Fruit fly (Drosophila melanogaster) whole organism, embryonic: Measurements from ENCODE around the gene CG31793.
A peak's percentile ranks its signal among the peaks of the same experiment; 100 is the strongest.

Source experiments
- ATbp ChIP-seq: fragments of 200-800 bp; sonication (Bioruptor generic); optimal IDR thresholded peaks from 2 replicates; lab custom pipeline; 2017; ENCODE audit warnings: missing biosample characterization, mild to moderate bottlenecking, missing genetic modification characterization, missing genetic modification reagents
- Aef1 ChIP-seq: fragments of 200-800 bp; sonication (Bioruptor generic); IDR thresholded peaks from 3 replicates; pipeline ENCODE4 v1.3.6; 2022; ENCODE audit warnings: missing biosample characterization, missing genetic modification characterization
- CG12219 ChIP-seq: fragments of 200-800 bp; sonication (Bioruptor generic); optimal IDR thresholded peaks from 3 replicates; lab custom pipeline; 2018; ENCODE audit warnings: missing biosample characterization, mild to moderate bottlenecking, missing genetic modification characterization
- CG12659 ChIP-seq: fragments of 200-800 bp; sonication (Bioruptor generic); optimal IDR thresholded peaks from 3 replicates; lab custom pipeline; 2017; ENCODE audit warnings: mild to moderate bottlenecking, missing biosample characterization, missing genetic modification reagents, missing genetic modification characterization
- CG12744 ChIP-seq: fragments of 200-800 bp; sonication (Bioruptor generic); optimal IDR thresholded peaks from 2 replicates; lab custom pipeline; 2016; ENCODE audit warnings: missing biosample characterization, missing genetic modification characterization
- CG12769 ChIP-seq: fragments of 200-800 bp; sonication (Bioruptor generic); optimal IDR thresholded peaks from 2 replicates; lab custom pipeline; 2019; ENCODE audit warnings: missing biosample characterization, mild to moderate bottlenecking, missing genetic modification characterization, moderate library complexity
- CG13775 ChIP-seq: fragments of 200-800 bp; sonication (Bioruptor generic); optimal IDR thresholded peaks from 3 replicates; lab custom pipeline; 2017; ENCODE audit warnings: missing biosample characterization, mild to moderate bottlenecking, missing genetic modification characterization
- CG1529 ChIP-seq: fragments of 200-800 bp; sonication (Bioruptor generic); optimal IDR thresholded peaks from 3 replicates; lab custom pipeline; 2018; ENCODE audit warnings: missing biosample characterization, missing genetic modification characterization
- CG1647 ChIP-seq: fragments of 200-800 bp; sonication (Bioruptor generic); optimal IDR thresholded peaks from 3 replicates; lab custom pipeline; 2016; ENCODE audit warnings: missing biosample characterization, missing genetic modification characterization
- CG17361 ChIP-seq: fragments of 200-800 bp; sonication (Bioruptor generic); IDR thresholded peaks from 3 replicates; pipeline ENCODE4 v1.3.6; 2022; ENCODE audit warnings: missing biosample characterization, missing genetic modification characterization
- CG18262 ChIP-seq: fragments of 200-800 bp; optimal IDR thresholded peaks from 3 replicates; lab custom pipeline; 2019; ENCODE audit warnings: missing biosample characterization, mild to moderate bottlenecking, missing genetic modification characterization, moderate library complexity
- CG18619 ChIP-seq: fragments of 200-800 bp; sonication (Bioruptor generic); optimal IDR thresholded peaks from 3 replicates; lab custom pipeline; 2017; ENCODE audit warnings: missing biosample characterization, mild to moderate bottlenecking, missing genetic modification characterization
- CG34422 ChIP-seq: fragments of 200-800 bp; sonication (Bioruptor generic); IDR thresholded peaks from 3 replicates; pipeline ENCODE4 v1.3.6; 2022; ENCODE audit warnings: missing biosample characterization, missing genetic modification characterization
- CG4730 ChIP-seq: fragments of 200-800 bp; sonication (Bioruptor generic); IDR thresholded peaks from 2 replicates; pipeline ENCODE4 v1.3.6; 2022; ENCODE audit warnings: missing biosample characterization, missing genetic modification characterization
- CG4820 ChIP-seq: fragments of 200-800 bp; sonication (Bioruptor generic); optimal IDR thresholded peaks from 3 replicates; lab custom pipeline; 2016; ENCODE audit warnings: missing biosample characterization, missing genetic modification characterization
- CG6175 ChIP-seq: fragments of 200-800 bp; sonication (Bioruptor generic); IDR thresholded peaks from 3 replicates; pipeline ENCODE4 v1.3.6; 2022; ENCODE audit warnings: missing biosample characterization, missing genetic modification characterization
- CG7556 ChIP-seq: fragments of 200-800 bp; sonication (Bioruptor generic); optimal IDR thresholded peaks from 2 replicates; lab custom pipeline; 2017; ENCODE audit warnings: missing biosample characterization, mild to moderate bottlenecking, missing genetic modification characterization
- CG7745 ChIP-seq: fragments of 200-800 bp; sonication (Bioruptor generic); optimal IDR thresholded peaks from 2 replicates; lab custom pipeline; 2018; ENCODE audit warnings: missing biosample characterization, mild to moderate bottlenecking, missing genetic modification characterization, moderate library complexity
- CG9797 ChIP-seq: fragments of 200-800 bp; sonication (Bioruptor generic); optimal IDR thresholded peaks from 3 replicates; lab custom pipeline; 2018; ENCODE audit warnings: missing biosample characterization, mild to moderate bottlenecking, missing genetic modification characterization
- CTCF ChIP-seq: fragments of 200-800 bp; sonication (Bioruptor generic); optimal IDR thresholded peaks from 2 replicates; lab custom pipeline; 2017; ENCODE audit warnings: missing biosample characterization, mild to moderate bottlenecking, missing genetic modification characterization, moderate library complexity
- Dek ChIP-seq: fragments of 200-800 bp; sonication (Bioruptor generic); optimal IDR thresholded peaks from 3 replicates; lab custom pipeline; 2019; ENCODE audit warnings: missing biosample characterization, mild to moderate bottlenecking, missing genetic modification characterization, moderate library complexity
- E2f1 ChIP-seq: fragments of 200-800 bp; sonication (Bioruptor generic); IDR thresholded peaks from 2 replicates; pipeline ENCODE4 v1.3.6; 2022; ENCODE audit warnings: missing biosample characterization, missing genetic modification characterization
- Ets97D ChIP-seq: fragments of 200-800 bp; sonication (Bioruptor generic); optimal IDR thresholded peaks from 3 replicates; lab custom pipeline; 2016; ENCODE audit warnings: missing biosample characterization, missing genetic modification characterization
- H2.0 ChIP-seq: fragments of 200-800 bp; sonication (Bioruptor generic); IDR thresholded peaks from 2 replicates; pipeline ENCODE4 v1.3.6; 2022; ENCODE audit warnings: missing biosample characterization, missing genetic modification characterization
- HLH54F ChIP-seq: fragments of 200-800 bp; sonication (Bioruptor generic); optimal IDR thresholded peaks from 3 replicates; lab custom pipeline; 2016; ENCODE audit warnings: missing biosample characterization, missing genetic modification characterization
- HmgD ChIP-seq: fragments of 200-800 bp; sonication (Bioruptor generic); optimal IDR thresholded peaks from 3 replicates; lab custom pipeline; 2016; ENCODE audit warnings: missing biosample characterization, missing genetic modification characterization
- Hr51 ChIP-seq, 2 experiments: fragments of 200-800 bp; sonication (Bioruptor generic); optimal IDR thresholded peaks; 2 replicates in 1 of 2; 3 replicates in 1 of 2; lab custom pipeline; 2016 to 2018; ENCODE audit warnings: missing biosample characterization in 2 of 2, missing genetic modification characterization in 2 of 2, mild to moderate bottlenecking in 1 of 2, moderate library complexity in 1 of 2
- Hr78 ChIP-seq, 2 experiments: fragments of 200-800 bp in 1 of 2; fragments of >200 bp in 1 of 2; sonication (Bioruptor generic) in 1 of 2; optimal IDR thresholded peaks; 2 replicates each; lab custom pipeline; 2017 to 2019; ENCODE audit warnings: missing biosample characterization in 2 of 2, missing genetic modification characterization in 2 of 2, mild to moderate bottlenecking in 1 of 2, moderate library complexity in 1 of 2
- Lim3 ChIP-seq: fragments of 200-800 bp; sonication (Bioruptor generic); IDR thresholded peaks from 2 replicates; pipeline ENCODE4 v1.3.6; 2022; ENCODE audit warnings: missing biosample characterization, missing genetic modification characterization
- MBD-R2 ChIP-seq: fragments of 200-800 bp; sonication (Bioruptor generic); IDR thresholded peaks from 2 replicates; pipeline ENCODE4 v1.3.6; 2022; ENCODE audit warnings: missing biosample characterization, missing genetic modification characterization
- MESR4 ChIP-seq: fragments of 200-800 bp; sonication (Bioruptor generic); optimal IDR thresholded peaks from 2 replicates; lab custom pipeline; 2018; ENCODE audit warnings: missing biosample characterization, mild to moderate bottlenecking, missing genetic modification characterization, moderate library complexity
- NC2β ChIP-seq: fragments of 200-800 bp; sonication (Bioruptor generic); optimal IDR thresholded peaks from 2 replicates; lab custom pipeline; 2016; ENCODE audit warnings: missing biosample characterization, missing genetic modification characterization
- Nf-YC ChIP-seq: fragments of 200-800 bp; optimal IDR thresholded peaks from 3 replicates; lab custom pipeline; 2019; ENCODE audit warnings: missing biosample characterization, mild to moderate bottlenecking, missing genetic modification characterization, moderate library complexity
- NfI ChIP-seq: fragments of 200-800 bp; sonication (Bioruptor generic); optimal IDR thresholded peaks from 3 replicates; lab custom pipeline; 2018; ENCODE audit warnings: missing biosample characterization, mild to moderate bottlenecking, missing genetic modification characterization, moderate library complexity
- Oaz ChIP-seq: fragments of 200-800 bp; sonication (Bioruptor generic); IDR thresholded peaks from 2 replicates; pipeline ENCODE4 v1.3.6; 2022; ENCODE audit warnings: missing biosample characterization, missing genetic modification characterization
- Spps ChIP-seq: fragments of 200-800 bp; sonication (Bioruptor generic); optimal IDR thresholded peaks from 2 replicates; lab custom pipeline; 2018; ENCODE audit warnings: missing biosample characterization, mild to moderate bottlenecking, missing genetic modification characterization
- Tbp ChIP-seq: fragments of >200 bp; optimal IDR thresholded peaks from 2 replicates; lab custom pipeline; 2018; ENCODE audit warnings: missing biosample characterization, missing genetic modification characterization
- Usf ChIP-seq: fragments of 200-800 bp; sonication (Bioruptor generic); optimal IDR thresholded peaks from 2 replicates; lab custom pipeline; 2017; ENCODE audit warnings: missing genotype, missing biosample characterization, missing genetic modification characterization
- abd-A ChIP-seq: fragments of 200-800 bp; sonication (Bioruptor generic); optimal IDR thresholded peaks from 3 replicates; lab custom pipeline; 2019; ENCODE audit warnings: missing biosample characterization, mild to moderate bottlenecking, missing genetic modification characterization, moderate library complexity
- cad ChIP-seq: fragments of >200 bp; optimal IDR thresholded peaks from 2 replicates; lab custom pipeline; 2017; ENCODE audit warnings: missing biosample characterization, missing genetic modification characterization
- cato ChIP-seq: fragments of 200-800 bp; sonication (Bioruptor generic); optimal IDR thresholded peaks from 2 replicates; lab custom pipeline; 2016; ENCODE audit warnings: missing biosample characterization, missing genetic modification characterization, borderline replicate concordance
- corto ChIP-seq: fragments of 200-800 bp; sonication (Bioruptor generic); optimal IDR thresholded peaks from 2 replicates; lab custom pipeline; 2016; ENCODE audit warnings: missing biosample characterization, mild to moderate bottlenecking, missing genetic modification characterization, moderate library complexity
- dmrt99B ChIP-seq: fragments of 200-800 bp; sonication (Bioruptor generic); optimal IDR thresholded peaks from 2 replicates; lab custom pipeline; 2018; ENCODE audit warnings: missing biosample characterization, mild to moderate bottlenecking, missing genetic modification characterization, moderate library complexity
- dysf ChIP-seq: fragments of 200-800 bp; sonication (Bioruptor generic); IDR thresholded peaks from 3 replicates; pipeline ENCODE4 v1.3.6; 2022; ENCODE audit warnings: missing biosample characterization, missing genetic modification characterization
- emc ChIP-seq: fragments of 200-800 bp; sonication (Bioruptor generic); optimal IDR thresholded peaks from 2 replicates; lab custom pipeline; 2016; ENCODE audit warnings: missing biosample characterization, missing genetic modification characterization
- jing ChIP-seq: fragments of 200-800 bp; sonication (Bioruptor generic); optimal IDR thresholded peaks from 2 replicates; lab custom pipeline; 2018; ENCODE audit warnings: missing biosample characterization, mild to moderate bottlenecking, missing genetic modification characterization
- onecut ChIP-seq: fragments of 200-800 bp; sonication (Bioruptor generic); IDR thresholded peaks from 2 replicates; pipeline ENCODE4 v1.3.6; 2022; ENCODE audit warnings: missing biosample characterization, missing genetic modification characterization
- row ChIP-seq: fragments of 200-800 bp; sonication (Bioruptor generic); IDR thresholded peaks from 3 replicates; pipeline ENCODE4 v1.3.6; 2022; ENCODE audit warnings: missing biosample characterization, missing genetic modification characterization
- sug ChIP-seq: fragments of 200-800 bp; optimal IDR thresholded peaks from 2 replicates; lab custom pipeline; 2019; ENCODE audit warnings: missing biosample characterization, mild to moderate bottlenecking, missing genetic modification characterization, moderate library complexity
- tna ChIP-seq: fragments of 200-800 bp; sonication (Bioruptor generic); IDR thresholded peaks from 2 replicates; pipeline ENCODE4 v1.3.6; 2022; ENCODE audit warnings: missing biosample characterization, missing genetic modification characterization; ENCODE audit not compliant: partially characterized antibody
- yki ChIP-seq: fragments of >200 bp; optimal IDR thresholded peaks from 3 replicates; lab custom pipeline; 2018

Gene CG31793

dm6 chr2L:19036105-19036714, 33.0 kb downstream of the CG31793 start (continued):
- TF ChIP-seq Spps (tag; lab: Kevin White, UChicago) (no peak), MBD-R2 (GFP tag; lab: Robert Waterston, UW) (peak; percentile 15; the same call in 1 of the 2 replicates), NfI (GFP tag; lab: Kevin White, UChicago) (peak; percentile 3), yki (lab: Kevin White, UChicago) (no peak), CG6175 (GFP tag; lab: Robert Waterston, UW) (0 out of 3 replicates have a peak, but pooled peaks have one; percentile 21), cad (GFP tag; lab: Kevin White, UChicago) (peak; percentile 1), CG12219 (GFP tag; lab: Kevin White, UChicago) (no peak), CG1529 (no peak), Hr51 (GFP tag; optimal IDR thresholded peaks at IDR 0.05; lab: Kevin White, UChicago) (peak in 1 of 2 experiments; percentile 22), Usf (GFP tag; lab: Kevin White, UChicago) (no peak), Aef1 (no peak), H2.0 (no peak), Hr78 (GFP tag; optimal IDR thresholded peaks at IDR 0.05; lab: Kevin White, UChicago) (no peak), dmrt99B (peak; percentile 4), HLH54F (no peak), CG7745 (no peak), MESR4 (no peak), row (peak; percentile 33; the same call in 1 of the 3 replicates), emc (no peak), Tbp (GFP tag; lab: Kevin White, UChicago) (no peak), ATbp (GFP tag; lab: Kevin White, UChicago) (no peak), CG12769 (peak; percentile 91), corto (no peak), CG1647 (GFP tag; lab: Kevin White, UChicago) (no peak), Nf-YC (tag; lab: Kevin White, UChicago) (no peak), CTCF (GFP tag; lab: Kevin White, UChicago) (no peak), CG17361 (0 out of 3 replicates have a peak, but pooled peaks have one; percentile 25), abd-A (tag; lab: Kevin White, UChicago) (no peak), jing (GFP tag; lab: Kevin White, UChicago) (no peak), CG9797 (GFP tag; lab: Kevin White, UChicago) (no peak), CG12659 (GFP tag; lab: Kevin White, UChicago) (peak; percentile 2), dysf (GFP tag; lab: Robert Waterston, UW) (no peak), NC2β (GFP tag; lab: Kevin White, UChicago) (no peak), Ets97D (GFP tag; lab: Kevin White, UChicago) (no peak), CG12744 (GFP tag; lab: Kevin White, UChicago) (no peak), cato (GFP tag; lab: Kevin White, UChicago) (no peak), HmgD (no peak), CG4730 (GFP tag; lab: Robert Waterston, UW) (no peak), CG34422 (GFP tag; lab: Robert Waterston, UW) (no peak), Oaz (GFP tag; lab: Robert Waterston, UW) (no peak), CG7556 (GFP tag; lab: Kevin White, UChicago) (peak; percentile 49), E2f1 (GFP tag; lab: Robert Waterston, UW) (no peak), CG18619 (GFP tag; lab: Kevin White, UChicago) (peak; percentile 11), sug (no peak), onecut (no peak), CG13775 (peak; percentile 20), tna (0 out of 2 replicates have a peak, but pooled peaks have one; percentile 15), Lim3 (GFP tag; lab: Robert Waterston, UW) (no peak), Dek (tag; lab: Kevin White, UChicago) (peak; percentile 5), CG4820 (no peak), CG18262 (peak; percentile 18)
